Fruit fly (Drosophila melanogaster) whole organism, prepupa: ENCODE data around the gene Prp18.
A peak's percentile ranks its signal among the peaks of the same experiment; 100 is the strongest.

Source experiments
- CG10631 ChIP-seq: fragments of 200-800 bp; sonication (Bioruptor generic); optimal IDR thresholded peaks from 2 replicates; lab custom pipeline; 2016; ENCODE audit warnings: missing biosample characterization, missing genetic modification characterization
- CG10669 ChIP-seq: fragments of 200-800 bp; sonication (Bioruptor generic); optimal IDR thresholded peaks from 3 replicates; lab custom pipeline; 2018; ENCODE audit warnings: missing biosample characterization, mild to moderate bottlenecking, missing genetic modification characterization, moderate library complexity
- CG11294 ChIP-seq: fragments of 200-800 bp; sonication (Bioruptor generic); IDR thresholded peaks from 2 replicates; pipeline ENCODE4 v1.3.6; 2022; ENCODE audit warnings: missing biosample characterization, missing genetic modification characterization
- CG11762 ChIP-seq: fragments of 200-800 bp; sonication (Bioruptor generic); optimal IDR thresholded peaks from 3 replicates; lab custom pipeline; 2016; ENCODE audit warnings: missing biosample characterization, missing genetic modification characterization; ENCODE audit not compliant: insufficient read depth
- CG11902 ChIP-seq: fragments of 200-800 bp; sonication (Bioruptor generic); optimal IDR thresholded peaks from 3 replicates; lab custom pipeline; 2016; ENCODE audit warnings: missing biosample characterization, missing genetic modification characterization
- CG15336 ChIP-seq: fragments of 200-800 bp; sonication (Bioruptor generic); IDR thresholded peaks from 2 replicates; pipeline ENCODE4 v1.3.6; 2022; ENCODE audit warnings: missing biosample characterization, missing genetic modification characterization
- CG1621 ChIP-seq: fragments of 200-800 bp; sonication (Bioruptor generic); optimal IDR thresholded peaks from 3 replicates; lab custom pipeline; 2018; ENCODE audit warnings: missing biosample characterization, mild to moderate bottlenecking, missing genetic modification characterization
- CG16779 ChIP-seq: fragments of 200-800 bp; sonication (Bioruptor generic); optimal IDR thresholded peaks from 3 replicates; lab custom pipeline; 2017; ENCODE audit warnings: missing biosample characterization, mild to moderate bottlenecking, missing genetic modification characterization
- CG3032 ChIP-seq: fragments of 200-800 bp; optimal IDR thresholded peaks from 2 replicates; lab custom pipeline; 2019; ENCODE audit warnings: missing biosample characterization, mild to moderate bottlenecking, missing genetic modification characterization, moderate library complexity
- CG32006 ChIP-seq: fragments of 200-800 bp; sonication (Bioruptor generic); optimal IDR thresholded peaks from 3 replicates; lab custom pipeline; 2017; ENCODE audit warnings: missing biosample characterization, mild to moderate bottlenecking, missing genetic modification characterization
- CG3919 ChIP-seq: fragments of 200-800 bp; sonication (Bioruptor generic); optimal IDR thresholded peaks from 3 replicates; lab custom pipeline; 2016; ENCODE audit warnings: missing biosample characterization, missing genetic modification characterization
- CG4318 ChIP-seq: fragments of 200-800 bp; sonication (Bioruptor generic); optimal IDR thresholded peaks from 3 replicates; lab custom pipeline; 2017; ENCODE audit warnings: missing biosample characterization, mild to moderate bottlenecking, missing genetic modification characterization
- CG6163 ChIP-seq: fragments of 200-800 bp; sonication (Bioruptor generic); IDR thresholded peaks from 3 replicates; pipeline ENCODE4 v1.3.6; 2022; ENCODE audit warnings: missing biosample characterization, missing genetic modification characterization
- CG6276 ChIP-seq: fragments of 200-800 bp; sonication (Bioruptor generic); optimal IDR thresholded peaks from 2 replicates; lab custom pipeline; 2017; ENCODE audit warnings: missing biosample characterization, mild to moderate bottlenecking, missing genetic modification characterization
- CG6808 ChIP-seq: fragments of 200-800 bp; sonication (Bioruptor generic); optimal IDR thresholded peaks from 3 replicates; lab custom pipeline; 2017; ENCODE audit warnings: missing biosample characterization, missing genetic modification characterization, mild to moderate bottlenecking, moderate library complexity, missing genetic modification reagents
- CG7368 ChIP-seq: fragments of 200-800 bp; sonication (Bioruptor generic); optimal IDR thresholded peaks from 3 replicates; lab custom pipeline; 2016; ENCODE audit warnings: missing biosample characterization, missing genetic modification characterization
- CG8119 ChIP-seq: fragments of 200-800 bp; sonication (Bioruptor generic); IDR thresholded peaks from 3 replicates; pipeline ENCODE4 v1.3.6; 2022; ENCODE audit warnings: missing biosample characterization, missing genetic modification characterization
- CG8632 ChIP-seq: fragments of 200-800 bp; sonication (Bioruptor generic); optimal IDR thresholded peaks from 3 replicates; lab custom pipeline; 2016; ENCODE audit warnings: missing biosample characterization, missing genetic modification characterization
- CG9139 ChIP-seq: fragments of 200-800 bp; sonication (Bioruptor generic); optimal IDR thresholded peaks from 3 replicates; lab custom pipeline; 2017; ENCODE audit warnings: missing biosample characterization, mild to moderate bottlenecking, missing genetic modification characterization
- Eip75B ChIP-seq: fragments of 200-800 bp; sonication (Bioruptor generic); optimal IDR thresholded peaks from 3 replicates; lab custom pipeline; 2016; ENCODE audit warnings: missing biosample characterization, missing genetic modification characterization
- Eip78C ChIP-seq: fragments of 200-800 bp; sonication (Bioruptor generic); peaks from one replicate; lab custom pipeline; 2016; ENCODE audit warnings: missing biosample characterization, missing genetic modification characterization
- Eip93F ChIP-seq: fragments of 200-800 bp; sonication (Bioruptor generic); optimal IDR thresholded peaks from 2 replicates; lab custom pipeline; 2016; ENCODE audit warnings: missing biosample characterization, mild to moderate bottlenecking, missing genetic modification characterization
- Ets21C ChIP-seq: fragments of 200-800 bp; sonication (Bioruptor generic); optimal IDR thresholded peaks from 3 replicates; lab custom pipeline; 2016; ENCODE audit warnings: missing biosample characterization, missing genetic modification characterization
- Ets96B ChIP-seq: fragments of 200-800 bp; optimal IDR thresholded peaks from 2 replicates; lab custom pipeline; 2019; ENCODE audit warnings: missing biosample characterization, mild to moderate bottlenecking, missing genetic modification characterization, moderate library complexity
- Hr38 ChIP-seq: sonication (Bioruptor generic); optimal IDR thresholded peaks from 2 replicates; lab custom pipeline; 2016; ENCODE audit warnings: missing biosample characterization, missing genetic modification characterization
- Hr39 ChIP-seq: fragments of 200-800 bp; sonication (Bioruptor generic); optimal IDR thresholded peaks from 2 replicates; lab custom pipeline; 2016; ENCODE audit warnings: missing biosample characterization, missing genetic modification characterization
- Hr4 ChIP-seq: fragments of 200-800 bp; sonication (Bioruptor generic); optimal IDR thresholded peaks from 3 replicates; lab custom pipeline; 2016; ENCODE audit warnings: missing biosample characterization, missing genetic modification characterization
- OdsH ChIP-seq: fragments of 200-800 bp; sonication (Bioruptor generic); optimal IDR thresholded peaks from 3 replicates; lab custom pipeline; 2016; ENCODE audit warnings: missing biosample characterization, missing genetic modification characterization
- Smox ChIP-seq: fragments of 200-800 bp; sonication (Bioruptor generic); optimal IDR thresholded peaks from 3 replicates; lab custom pipeline; 2016; ENCODE audit warnings: missing biosample characterization, missing genetic modification characterization
- Sox102F ChIP-seq: fragments of 200-800 bp; sonication (Bioruptor generic); optimal IDR thresholded peaks from 2 replicates; lab custom pipeline; 2016; ENCODE audit warnings: missing biosample characterization, mild to moderate bottlenecking, missing genetic modification characterization
- Sox14 ChIP-seq: fragments of 200-800 bp; sonication (Bioruptor generic); optimal IDR thresholded peaks from 3 replicates; lab custom pipeline; 2016; ENCODE audit warnings: missing biosample characterization, missing genetic modification characterization
- Sox15 ChIP-seq: fragments of 200-800 bp; sonication (Bioruptor generic); optimal IDR thresholded peaks from 3 replicates; lab custom pipeline; 2016; ENCODE audit warnings: missing biosample characterization, missing genetic modification characterization
- achi ChIP-seq: fragments of 200-800 bp; sonication (Bioruptor generic); optimal IDR thresholded peaks from 3 replicates; lab custom pipeline; 2016; ENCODE audit warnings: missing biosample characterization, missing genetic modification characterization
- acj6 ChIP-seq: fragments of 200-800 bp; sonication (Bioruptor generic); optimal IDR thresholded peaks from 3 replicates; lab custom pipeline; 2016; ENCODE audit warnings: missing biosample characterization, missing genetic modification characterization
- dac ChIP-seq: fragments of 200-800 bp; sonication (Bioruptor generic); optimal IDR thresholded peaks from 2 replicates; lab custom pipeline; 2017; ENCODE audit warnings: missing biosample characterization, mild to moderate bottlenecking, missing genetic modification characterization
- eg ChIP-seq: fragments of 200-800 bp; sonication (Bioruptor generic); IDR thresholded peaks from 3 replicates; pipeline ENCODE4 v1.3.6; 2022; ENCODE audit warnings: missing biosample characterization, missing genetic modification characterization
- esn ChIP-seq: fragments of 200-800 bp; sonication (Bioruptor generic); optimal IDR thresholded peaks from 2 replicates; lab custom pipeline; 2016; ENCODE audit warnings: missing biosample characterization, mild to moderate bottlenecking, missing genetic modification characterization, moderate library complexity
- fd59A ChIP-seq: fragments of 200-800 bp; sonication (Bioruptor generic); optimal IDR thresholded peaks from 2 replicates; lab custom pipeline; 2017; ENCODE audit warnings: missing biosample characterization, mild to moderate bottlenecking, missing genetic modification characterization, missing genetic modification reagents
- fkh ChIP-seq: fragments of 200-800 bp; sonication (Bioruptor generic); optimal IDR thresholded peaks from 3 replicates; lab custom pipeline; 2017; ENCODE audit warnings: missing biosample characterization, mild to moderate bottlenecking, missing genetic modification characterization, moderate library complexity
- net ChIP-seq: fragments of 200-800 bp; sonication (Bioruptor generic); optimal IDR thresholded peaks from 3 replicates; lab custom pipeline; 2016; ENCODE audit warnings: missing biosample characterization, missing genetic modification characterization
- pdm3 ChIP-seq: fragments of 200-800 bp; sonication (Bioruptor generic); optimal IDR thresholded peaks from 3 replicates; lab custom pipeline; 2016; ENCODE audit warnings: missing biosample characterization, missing genetic modification characterization
- spab ChIP-seq: fragments of 200-800 bp; sonication (Bioruptor generic); optimal IDR thresholded peaks from 2 replicates; lab custom pipeline; 2017; ENCODE audit warnings: missing biosample characterization, mild to moderate bottlenecking, missing genetic modification characterization, missing genetic modification reagents
- ss ChIP-seq, 2 experiments: fragments of 200-800 bp; sonication (Bioruptor generic); optimal IDR thresholded peaks; 2 replicates in 1 of 2; 3 replicates in 1 of 2; lab custom pipeline; 2017 to 2018; ENCODE audit warnings: mild to moderate bottlenecking in 2 of 2, missing biosample characterization in 2 of 2, missing genetic modification characterization in 2 of 2, moderate library complexity in 1 of 2
- topi ChIP-seq: fragments of 200-800 bp; sonication (Bioruptor generic); optimal IDR thresholded peaks from 3 replicates; lab custom pipeline; 2016; ENCODE audit warnings: missing biosample characterization, missing genetic modification characterization
- vri ChIP-seq: fragments of 200-800 bp; sonication (Bioruptor generic); optimal IDR thresholded peaks from 3 replicates; lab custom pipeline; 2016; ENCODE audit warnings: missing biosample characterization, mild to moderate bottlenecking, missing genetic modification characterization

Prp18 gene

dm6 chr3R:18985114-18985785 is 45.8 kb downstream of the Prp18 start (continued):
- TF ChIP-seq pdm3 (GFP tag; lab: Kevin White, UChicago) (peak; percentile 82), Smox (GFP tag; lab: Kevin White, UChicago) (peak; percentile 89), ss (GFP tag; optimal IDR thresholded peaks at IDR 0.05; lab: Kevin White, UChicago) (peak in 1 of 2 experiments; percentile 47), vri (GFP tag; lab: Kevin White, UChicago) (peak; percentile 64), OdsH (GFP tag; lab: Kevin White, UChicago) (peak; percentile 85), CG8632 (peak; percentile 88), Eip75B (GFP tag; lab: Kevin White, UChicago) (peak; percentile 58), CG32006 (peak; percentile 86), CG11762 (GFP tag; lab: Kevin White, UChicago) (peak; percentile 71), dac (GFP tag; lab: Kevin White, UChicago) (no peak), CG7368 (GFP tag; lab: Kevin White, UChicago) (peak; percentile 76), Hr39 (GFP tag; lab: Kevin White, UChicago) (peak; percentile 79), CG6808 (GFP tag; lab: Kevin White, UChicago) (peak; percentile 74), CG3032 (tag; lab: Kevin White, UChicago) (peak; percentile 72), Eip78C (GFP tag; lab: Kevin White, UChicago) (peak; percentile 93), CG10669 (peak; percentile 73), esn (GFP tag; lab: Kevin White, UChicago) (peak; percentile 93), Sox14 (GFP tag; lab: Kevin White, UChicago) (peak; percentile 71)
- TF ChIP-seq, all 60 proteins: peak for 57

- TF ChIP-seq Hr38 (GFP tag; lab: Kevin White, UChicago) (no peak), CG1621 (tag; lab: Kevin White, UChicago) (no peak), acj6 (peak; percentile 83), CG11902 (peak; percentile 10), Eip78C (GFP tag; lab: Kevin White, UChicago) (peak; percentile 79), CG6808 (GFP tag; lab: Kevin White, UChicago) (no peak), CG11762 (GFP tag; lab: Kevin White, UChicago) (peak; percentile 55), Ets96B (tag; lab: Kevin White, UChicago) (peak; percentile 73), Smox (GFP tag; lab: Kevin White, UChicago) (peak; percentile 78), Sox102F (GFP tag; lab: Kevin White, UChicago) (peak; percentile 78), CG8632 (peak; percentile 71), Hr4 (peak; percentile 79), achi (GFP tag; lab: Kevin White, UChicago) (peak; percentile 76), Sox14 (GFP tag; lab: Kevin White, UChicago) (peak; percentile 63), Sox15 (GFP tag; lab: Kevin White, UChicago) (peak; percentile 66), CG3032 (tag; lab: Kevin White, UChicago) (peak; percentile 68), topi (GFP tag; lab: Kevin White, UChicago) (peak; percentile 58), fd59A (GFP tag; lab: Kevin White, UChicago) (peak; percentile 41), CG15336 (peak; percentile 84), pdm3 (GFP tag; lab: Kevin White, UChicago) (peak; percentile 72), eg (peak; percentile 90), Eip75B (GFP tag; lab: Kevin White, UChicago) (peak; percentile 62), CG6163 (GFP tag; lab: Robert Waterston, UW) (peak; percentile 86), CG11294 (GFP tag; lab: Robert Waterston, UW) (peak; percentile 61; the same call in 1 of the 2 replicates), CG6276 (GFP tag; lab: Kevin White, UChicago) (no peak), Eip93F (peak; percentile 58), Ets21C (GFP tag; lab: Kevin White, UChicago) (peak; percentile 46), CG8119 (peak; percentile 76), CG10631 (peak; percentile 76), net (GFP tag; lab: Kevin White, UChicago) (peak; percentile 75), CG3919 (GFP tag; lab: Kevin White, UChicago) (peak; percentile 56), ss (GFP tag; optimal IDR thresholded peaks at IDR 0.05; lab: Kevin White, UChicago) (peak in 1 of 2 experiments; percentile 56), Hr39 (GFP tag; lab: Kevin White, UChicago) (peak; percentile 54), spab (GFP tag; lab: Kevin White, UChicago) (no peak), CG16779 (tag; lab: Kevin White, UChicago) (no peak), esn (GFP tag; lab: Kevin White, UChicago) (peak; percentile 75), CG4318 (GFP tag; lab: Kevin White, UChicago) (peak; percentile 36), OdsH (GFP tag; lab: Kevin White, UChicago) (peak; percentile 84), CG9139 (GFP tag; lab: Kevin White, UChicago) (no peak), CG10669 (peak; percentile 61), fkh (peak; percentile 90)
These were observed 47.4 kb downstream of the Prp18 start, which contains the start of the genes snRNP-U1-C and gukh for dm6 chr3R:18983614-18984185. TSS of gene snRNP-U1-C (minus strand) at chr3R:18983650. TSS of gene gukh (plus strand) at chr3R:18984025.
